Worm (Caenorhabditis elegans) whole organism, L1 larva: Measurements from ENCODE around the gene pros-1.

Experiments used
- C16A3.4 ChIP-seq: fragments of 150-350 bp; optimal IDR thresholded peaks from 2 replicates; lab custom pipeline; 2014; ENCODE audit warnings: missing biosample characterization, missing genetic modification characterization
- Y116A8C.19 ChIP-seq: sonication (generic microtip); optimal IDR thresholded peaks from 2 replicates; lab custom pipeline; 2016; ENCODE audit warnings: missing compliant biosample characterization, missing genetic modification characterization, borderline replicate concordance
- ceh-63 ChIP-seq: fragments of 200-800 bp; sonication (Bioruptor generic); optimal IDR thresholded peaks from 2 replicates; lab custom pipeline; 2018; ENCODE audit warnings: mild to moderate bottlenecking, missing genetic modification characterization, missing compliant biosample characterization
- ceh-82 ChIP-seq, 3 experiments: fragments of 150-350 bp in 1 of 3; sonication (generic microtip) in 2 of 3; optimal IDR thresholded peaks; 2 replicates each; lab custom pipeline; 2014 to 2017; ENCODE audit warnings: missing biosample characterization in 3 of 3, missing genetic modification characterization in 3 of 3
- dpl-1 ChIP-seq, 3 experiments: fragments of 150-350 bp in 2 of 3; sonication (generic microtip) in 1 of 3; optimal IDR thresholded peaks; 2 replicates each; lab custom pipeline; 2014 to 2017; ENCODE audit warnings: missing biosample characterization in 3 of 3, missing genetic modification characterization in 3 of 3, missing genetic modification reagents in 3 of 3
- egl-13 ChIP-seq: sonication (generic microtip); optimal IDR thresholded peaks from 2 replicates; lab custom pipeline; 2016; ENCODE audit warnings: missing genotype, missing genetic modification reagents, missing genetic modification characterization, missing compliant biosample characterization
- fkh-10 ChIP-seq: sonication (generic microtip); optimal IDR thresholded peaks from 2 replicates; lab custom pipeline; 2017; ENCODE audit warnings: missing biosample characterization, missing genetic modification reagents, missing genetic modification characterization
- mab-9 ChIP-seq: fragments of 200-800 bp; sonication (Bioruptor generic); IDR thresholded peaks from 2 replicates; pipeline ENCODE4 v1.3.6; 2022; ENCODE audit warnings: missing genetic modification reagents, missing genetic modification characterization, missing compliant biosample characterization
- mef-2 ChIP-seq: fragments of 150-350 bp; optimal IDR thresholded peaks from 2 replicates; lab custom pipeline; 2014; ENCODE audit warnings: missing biosample characterization, missing genetic modification characterization
- mep-1 ChIP-seq: fragments of 150-350 bp; optimal IDR thresholded peaks from 2 replicates; lab custom pipeline; 2014; ENCODE audit warnings: missing biosample characterization, missing genetic modification characterization
- nhr-11 ChIP-seq: fragments of 150-350 bp; optimal IDR thresholded peaks from 2 replicates; lab custom pipeline; 2014; ENCODE audit warnings: missing biosample characterization, missing genetic modification characterization
- nhr-19 ChIP-seq: fragments of 200-800 bp; sonication (Bioruptor generic); conservative IDR thresholded peaks from 2 replicates; pipeline ENCODE4 v1.3.6; 2022; ENCODE audit warnings: missing genetic modification characterization, missing compliant biosample characterization
- rnt-1 ChIP-seq: sonication (generic microtip); optimal IDR thresholded peaks from 2 replicates; lab custom pipeline; 2016; ENCODE audit warnings: mild to moderate bottlenecking, missing genetic modification characterization, moderate library complexity, missing compliant biosample characterization
- sptf-1 ChIP-seq: fragments of 150-350 bp; optimal IDR thresholded peaks from 2 replicates; lab custom pipeline; 2014; ENCODE audit warnings: missing biosample characterization, missing genetic modification characterization
- sup-37 ChIP-seq: fragments of 200-800 bp; sonication (Bioruptor generic); optimal IDR thresholded peaks from 2 replicates; lab custom pipeline; 2018; ENCODE audit warnings: mild to moderate bottlenecking, missing genetic modification characterization, missing compliant biosample characterization
- tlp-1 ChIP-seq: fragments of 150-350 bp; optimal IDR thresholded peaks from 2 replicates; lab custom pipeline; 2014; ENCODE audit warnings: missing biosample characterization, missing genetic modification characterization

pros-1 gene

DNA sequence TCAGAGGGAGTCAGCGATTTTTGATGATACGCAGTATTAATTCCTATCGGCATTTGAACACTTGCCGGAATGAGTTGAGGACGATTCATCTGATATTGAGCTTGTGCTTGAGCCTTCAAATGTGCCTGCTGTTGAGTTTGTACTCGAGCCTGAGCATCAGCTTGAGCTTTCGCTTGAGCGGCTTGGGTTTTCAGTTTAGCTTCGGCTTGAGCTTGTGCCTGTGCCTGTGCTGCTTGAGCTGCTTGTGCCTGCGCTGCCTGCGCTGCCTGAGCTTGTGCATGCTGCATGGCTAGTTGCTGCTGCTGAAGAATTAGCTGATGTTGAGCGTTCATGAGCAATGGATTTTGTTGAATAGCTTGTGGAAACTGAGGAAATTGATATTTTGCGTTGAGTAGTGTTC, 48.8 kb downstream of the pros-1 start:
- no peak for TF ChIP-seq mep-1
- TF ChIP-seq Y116A8C.19 (tag; lab: Kevin White, UChicago): no peak
- TF ChIP-seq sptf-1 (tag; lab: Kevin White, UChicago): no peak
- no peak for TF ChIP-seq sup-37
- TF ChIP-seq dpl-1 (GFP tag; optimal IDR thresholded peaks at IDR 0.05; lab: Kevin White, UChicago): no peak
- TF ChIP-seq, all 84 proteins: peak for 0

ce11 chrIII:8117155-8117554, 50.1 kb downstream of the pros-1 start:
- TF ChIP-seq rnt-1 (tag; lab: Kevin White, UChicago) (no peak), C16A3.4 (tag; lab: Kevin White, UChicago) (no peak), egl-13 (tag; lab: Kevin White, UChicago) (no peak), nhr-19 (GFP tag; lab: Robert Waterston, UW) (no peak), ceh-63 (GFP tag; lab: Kevin White, UChicago) (no peak), nhr-11 (tag; lab: Kevin White, UChicago) (no peak), tlp-1 (tag; lab: Kevin White, UChicago) (no peak), mab-9 (GFP tag; lab: Robert Waterston, UW) (no peak), fkh-10 (no peak), mef-2 (tag; lab: Kevin White, UChicago) (no peak), ceh-82 (tag; optimal IDR thresholded peaks at IDR 0.05; lab: Kevin White, UChicago) (no peak)
